Worm (Caenorhabditis elegans) whole organism, L2 larva: Measurements from ENCODE around the gene H43I07.4.

Experiments
- C34F6.9 ChIP-seq: fragments of 150-350 bp; optimal IDR thresholded peaks from 2 replicates; lab custom pipeline; 2014; ENCODE audit warnings: missing biosample characterization, missing genetic modification characterization
- F13H6.1 ChIP-seq: sonication (generic microtip); optimal IDR thresholded peaks from 2 replicates; lab custom pipeline; 2016; ENCODE audit warnings: missing genetic modification characterization, missing compliant biosample characterization
- R02D3.7 ChIP-seq: fragments of 150-350 bp; optimal IDR thresholded peaks from 2 replicates; lab custom pipeline; 2014; ENCODE audit warnings: missing biosample characterization, missing genetic modification characterization
- Y55F3AM.14 ChIP-seq: fragments of 200-800 bp; sonication (Bioruptor generic); optimal IDR thresholded peaks from 2 replicates; lab custom pipeline; 2018; ENCODE audit warnings: mild to moderate bottlenecking, missing genetic modification characterization, missing compliant biosample characterization
- ZK546.5 ChIP-seq: sonication (generic microtip); optimal IDR thresholded peaks from 2 replicates; lab custom pipeline; 2017; ENCODE audit warnings: missing biosample characterization, missing genetic modification characterization
- alr-1 ChIP-seq: fragments of 150-350 bp; optimal IDR thresholded peaks from 2 replicates; lab custom pipeline; 2014; ENCODE audit warnings: missing biosample characterization, missing genetic modification characterization
- aly-2 ChIP-seq: fragments of 150-350 bp; optimal IDR thresholded peaks from 2 replicates; lab custom pipeline; 2014; ENCODE audit warnings: missing biosample characterization, missing genetic modification characterization
- ama-1 ChIP-seq: fragments of 150-350 bp; optimal IDR thresholded peaks from 2 replicates; lab custom pipeline; 2018; ENCODE audit warnings: inconsistent platforms
- blmp-1 ChIP-seq: sonication (generic microtip); optimal IDR thresholded peaks from 2 replicates; lab custom pipeline; 2017; ENCODE audit warnings: missing genetic modification characterization, mild to moderate bottlenecking, missing compliant biosample characterization, antibody characterized with exemption, moderate library complexity; ENCODE audit not compliant: insufficient read depth
- ceh-16 ChIP-seq: fragments of 150-350 bp; optimal IDR thresholded peaks from 2 replicates; lab custom pipeline; 2014; ENCODE audit warnings: missing biosample characterization, missing genetic modification characterization
- ceh-82 ChIP-seq: fragments of 150-350 bp; optimal IDR thresholded peaks from 2 replicates; lab custom pipeline; 2014; ENCODE audit warnings: missing biosample characterization, missing genetic modification characterization
- crh-2 ChIP-seq: sonication (generic microtip); optimal IDR thresholded peaks from 2 replicates; lab custom pipeline; 2017; ENCODE audit warnings: missing biosample characterization, missing genetic modification characterization
- dmd-4 ChIP-seq: sonication (generic microtip); optimal IDR thresholded peaks from 2 replicates; lab custom pipeline; 2017; ENCODE audit warnings: missing biosample characterization, missing genetic modification characterization
- egl-27 ChIP-seq: sonication (generic microtip); optimal IDR thresholded peaks from 3 replicates; lab custom pipeline; 2017; ENCODE audit warnings: missing biosample characterization, missing genetic modification reagents, missing genetic modification characterization
- elt-3 ChIP-seq: sonication (generic microtip); optimal IDR thresholded peaks from 2 replicates; lab custom pipeline; 2017; ENCODE audit warnings: missing biosample characterization, missing genetic modification characterization
- fos-1 ChIP-seq: fragments of 150-350 bp; optimal IDR thresholded peaks from 2 replicates; lab custom pipeline; 2014; ENCODE audit warnings: missing biosample characterization, missing genetic modification characterization
- gmeb-1 ChIP-seq: fragments of 150-350 bp; optimal IDR thresholded peaks from 2 replicates; lab custom pipeline; 2014; ENCODE audit warnings: missing biosample characterization, missing genetic modification characterization
- lin-11 ChIP-seq: fragments of 150-350 bp; sonication (generic microtip); optimal IDR thresholded peaks from 2 replicates; lab custom pipeline; 2014; ENCODE audit warnings: missing biosample characterization, missing genetic modification characterization, inconsistent platforms, mixed read lengths
- lin-13 ChIP-seq: fragments of 150-350 bp; optimal IDR thresholded peaks from 2 replicates; lab custom pipeline; 2014; ENCODE audit warnings: missing biosample characterization, missing genetic modification reagents, missing genetic modification characterization
- lin-39 ChIP-seq: fragments of 150-350 bp; optimal IDR thresholded peaks from 2 replicates; lab custom pipeline; 2014; ENCODE audit warnings: missing biosample characterization, missing genetic modification reagents, missing genetic modification characterization
- lsy-2 ChIP-seq, 2 experiments: fragments of 150-350 bp in 1 of 2; sonication (generic microtip) in 1 of 2; optimal IDR thresholded peaks; 2 replicates each; lab custom pipeline; 2014 to 2017; ENCODE audit warnings: missing biosample characterization in 2 of 2, missing genetic modification characterization in 2 of 2
- mab-5 ChIP-seq: fragments of 150-350 bp; optimal IDR thresholded peaks from 2 replicates; lab custom pipeline; 2014; ENCODE audit warnings: missing biosample characterization, missing genetic modification characterization
- mdl-1 ChIP-seq, 2 experiments: fragments of 150-350 bp in 1 of 2; sonication (generic microtip) in 1 of 2; optimal IDR thresholded peaks; 2 replicates each; lab custom pipeline; 2017; ENCODE audit warnings: missing biosample characterization in 2 of 2, missing genetic modification characterization in 2 of 2
- nhr-10 ChIP-seq: sonication (generic microtip); optimal IDR thresholded peaks from 2 replicates; lab custom pipeline; 2017; ENCODE audit warnings: missing biosample characterization, missing genetic modification characterization
- nhr-11 ChIP-seq: fragments of 150-350 bp; optimal IDR thresholded peaks from 2 replicates; lab custom pipeline; 2014; ENCODE audit warnings: missing biosample characterization, missing genetic modification characterization
- nhr-12 ChIP-seq: fragments of 150-350 bp; optimal IDR thresholded peaks from 2 replicates; lab custom pipeline; 2014; ENCODE audit warnings: missing biosample characterization, missing genetic modification characterization
- nhr-129 ChIP-seq: fragments of 150-350 bp; optimal IDR thresholded peaks from 2 replicates; lab custom pipeline; 2014; ENCODE audit warnings: missing biosample characterization, missing genetic modification characterization
- nhr-21 ChIP-seq: fragments of 150-350 bp; optimal IDR thresholded peaks from 2 replicates; lab custom pipeline; 2014; ENCODE audit warnings: missing biosample characterization, missing genetic modification characterization
- nhr-23 ChIP-seq: fragments of 150-350 bp; optimal IDR thresholded peaks from 2 replicates; lab custom pipeline; 2014; ENCODE audit warnings: missing biosample characterization, missing genetic modification reagents, missing genetic modification characterization
- nhr-237 ChIP-seq: fragments of 150-350 bp; optimal IDR thresholded peaks from 2 replicates; lab custom pipeline; 2014; ENCODE audit warnings: missing biosample characterization, missing genetic modification characterization
- nhr-25 ChIP-seq: fragments of 150-350 bp; sonication (generic microtip); optimal IDR thresholded peaks from 3 replicates; lab custom pipeline; 2014; ENCODE audit warnings: missing biosample characterization, missing genetic modification characterization
- nhr-6 ChIP-seq: fragments of 150-350 bp; optimal IDR thresholded peaks from 2 replicates; lab custom pipeline; 2014; ENCODE audit warnings: missing biosample characterization, missing genetic modification characterization
- nhr-77 ChIP-seq: fragments of 150-350 bp; optimal IDR thresholded peaks from 2 replicates; lab custom pipeline; 2014; ENCODE audit warnings: missing biosample characterization, missing genetic modification characterization
- peb-1 ChIP-seq: fragments of 150-350 bp; optimal IDR thresholded peaks from 2 replicates; lab custom pipeline; 2014; ENCODE audit warnings: missing biosample characterization, missing genetic modification characterization
- sem-4 ChIP-seq: fragments of 150-350 bp; optimal IDR thresholded peaks from 2 replicates; lab custom pipeline; 2014; ENCODE audit warnings: missing biosample characterization, missing genetic modification reagents, missing genetic modification characterization
- skn-1 ChIP-seq: sonication (generic microtip); optimal IDR thresholded peaks from 2 replicates; lab custom pipeline; 2017; ENCODE audit warnings: missing biosample characterization, missing genetic modification characterization
- sma-3 ChIP-seq: sonication (generic microtip); optimal IDR thresholded peaks from 2 replicates; lab custom pipeline; 2016; ENCODE audit warnings: missing genetic modification reagents, missing genetic modification characterization, missing compliant biosample characterization
- snpc-4 ChIP-seq: fragments of 150-350 bp; optimal IDR thresholded peaks from 2 replicates; lab custom pipeline; 2014; ENCODE audit warnings: missing biosample characterization, missing genetic modification characterization
- unc-39 ChIP-seq: fragments of 150-350 bp; optimal IDR thresholded peaks from 2 replicates; lab custom pipeline; 2014; ENCODE audit warnings: missing biosample characterization, missing genetic modification characterization
- unc-55 ChIP-seq: fragments of 150-350 bp; sonication (generic microtip); optimal IDR thresholded peaks from 3 replicates; lab custom pipeline; 2014; ENCODE audit warnings: missing biosample characterization, missing genetic modification reagents, missing genetic modification characterization
- ztf-1 ChIP-seq: fragments of 200-800 bp; sonication (Bioruptor generic); conservative IDR thresholded peaks from 2 replicates; pipeline ENCODE4 v1.3.6; 2022; ENCODE audit warnings: missing genetic modification characterization, missing compliant biosample characterization
- ztf-11 ChIP-seq: sonication (generic microtip); optimal IDR thresholded peaks from 2 replicates; lab custom pipeline; 2017; ENCODE audit warnings: missing biosample characterization, missing genetic modification characterization
- ztf-4 ChIP-seq: fragments of 150-350 bp; optimal IDR thresholded peaks from 2 replicates; lab custom pipeline; 2014; ENCODE audit warnings: missing biosample characterization, missing genetic modification characterization

H43I07.4 gene

ce11 chrV:4189618-4190017, 26.3 kb upstream of the H43I07.4 start:
- TF ChIP-seq unc-39 (no peak), ama-1 (lab: Kevin White, UChicago) (no peak), ztf-11 (tag; lab: Kevin White, UChicago) (no peak), ceh-16 (tag; lab: Kevin White, UChicago) (no peak), nhr-6 (tag; lab: Kevin White, UChicago) (no peak), nhr-237 (tag; lab: Kevin White, UChicago) (no peak), nhr-23 (tag; lab: Kevin White, UChicago) (no peak), lin-11 (tag; lab: Kevin White, UChicago) (no peak), Y55F3AM.14 (GFP tag; lab: Kevin White, UChicago) (no peak), fos-1 (tag; lab: Kevin White, UChicago) (no peak), F13H6.1 (no peak), lin-13 (no peak), ztf-4 (tag; lab: Kevin White, UChicago) (no peak), skn-1 (no peak)

ce11 chrV:4190232-4190631, 25.7 kb upstream of the H43I07.4 start:
- TF ChIP-seq nhr-129 (tag; lab: Kevin White, UChicago) (no peak), Y55F3AM.14 (GFP tag; lab: Kevin White, UChicago) (peak; percentile 27)

ce11 chrV:4192688-4193471, 23.1 kb upstream of the H43I07.4 start:
- TF ChIP-seq unc-55 (GFP tag; lab: Kevin White, UChicago) (peak; percentile 17), nhr-25 (tag; lab: Kevin White, UChicago) (peak; percentile 5), nhr-129 (tag; lab: Kevin White, UChicago) (peak; percentile 19), sem-4 (tag; lab: Kevin White, UChicago) (no peak), nhr-6 (tag; lab: Kevin White, UChicago) (no peak), gmeb-1 (tag; lab: Kevin White, UChicago) (peak; percentile 6), ztf-11 (tag; lab: Kevin White, UChicago) (no peak), peb-1 (tag; lab: Kevin White, UChicago) (no peak)

- peak; percentile 76 for TF ChIP-seq gmeb-1 (tag; lab: Kevin White, UChicago)
- peak; percentile 42 for TF ChIP-seq egl-27 (tag; lab: Kevin White, UChicago)
- peak; percentile 54 for TF ChIP-seq fos-1 (tag; lab: Kevin White, UChicago)
- TF ChIP-seq nhr-237 (tag; lab: Kevin White, UChicago): no peak
- TF ChIP-seq ceh-82 (tag; lab: Kevin White, UChicago): no peak
- no peak for TF ChIP-seq peb-1 (tag; lab: Kevin White, UChicago)
- no peak for TF ChIP-seq ZK546.5 (tag; lab: Kevin White, UChicago)
- no peak for TF ChIP-seq R02D3.7 (tag; lab: Kevin White, UChicago)
- TF ChIP-seq mab-5 (tag; lab: Kevin White, UChicago): peak; percentile 68
- TF ChIP-seq lin-39 (tag; lab: Kevin White, UChicago): no peak
- peak; percentile 84 for TF ChIP-seq lin-13
- no peak for TF ChIP-seq alr-1 (tag; lab: Kevin White, UChicago)
- TF ChIP-seq F13H6.1: peak; percentile 85
- TF ChIP-seq elt-3: no peak
- no peak for TF ChIP-seq aly-2 (tag; lab: Kevin White, UChicago)
- TF ChIP-seq mdl-1 (tag; optimal IDR thresholded peaks at IDR 0.05; lab: Kevin White, UChicago): peak in 1 of 2 experiments; percentile 32
- TF ChIP-seq nhr-6 (tag; lab: Kevin White, UChicago): no peak
- TF ChIP-seq snpc-4 (tag; lab: Kevin White, UChicago): peak; percentile 72
- no peak for TF ChIP-seq nhr-11 (tag; lab: Kevin White, UChicago)
- peak; percentile 62 for TF ChIP-seq nhr-21
- peak; percentile 79 for TF ChIP-seq nhr-129 (tag; lab: Kevin White, UChicago)
- peak; percentile 24 for TF ChIP-seq sem-4 (tag; lab: Kevin White, UChicago)
- no peak for TF ChIP-seq blmp-1
- no peak for TF ChIP-seq nhr-23 (tag; lab: Kevin White, UChicago)
- TF ChIP-seq unc-39: no peak
- TF ChIP-seq nhr-25 (tag; lab: Kevin White, UChicago): peak; percentile 84
- TF ChIP-seq crh-2 (tag; lab: Kevin White, UChicago): peak; percentile 82
- TF ChIP-seq sma-3: peak; percentile 64
- no peak for TF ChIP-seq Y55F3AM.14 (GFP tag; lab: Kevin White, UChicago)
- no peak for TF ChIP-seq ztf-1
- peak; percentile 89 for TF ChIP-seq unc-55 (GFP tag; lab: Kevin White, UChicago)
- TF ChIP-seq lsy-2 (tag; optimal IDR thresholded peaks at IDR 0.05; lab: Kevin White, UChicago): peak; percentile 68 to 87
- TF ChIP-seq dmd-4 (tag; lab: Kevin White, UChicago): no peak
- TF ChIP-seq ceh-16 (tag; lab: Kevin White, UChicago): no peak
- TF ChIP-seq C34F6.9 (tag; lab: Kevin White, UChicago): peak; percentile 84
- TF ChIP-seq nhr-77 (tag; lab: Kevin White, UChicago): no peak
- peak; percentile 59 for TF ChIP-seq lin-11 (tag; lab: Kevin White, UChicago)
- TF ChIP-seq ama-1 (lab: Kevin White, UChicago): no peak
- TF ChIP-seq nhr-10 (tag; lab: Kevin White, UChicago): no peak
- no peak for TF ChIP-seq nhr-12 (tag; lab: Kevin White, UChicago)
These were observed 21.3 kb upstream of the H43I07.4 start, which contains the start of gene Y45G5AM.9 for ce11 chrV:4194587-4195211. Gene Y45G5AM.9, minus strand, starts transcription at chrV:4194637.
